Fruit fly (Drosophila melanogaster) whole organism, wandering third instar larva: ENCODE results near the gene ChAT.

ENCODE experiments used
- HLH106 ChIP-seq: fragments of 200-800 bp; optimal IDR thresholded peaks from 3 replicates; lab custom pipeline; 2019; ENCODE audit warnings: missing biosample characterization, mild to moderate bottlenecking, missing genetic modification characterization, moderate library complexity
- lola ChIP-seq: fragments of >200 bp; optimal IDR thresholded peaks from 2 replicates; lab custom pipeline; 2017; ENCODE audit warnings: missing biosample characterization, missing genetic modification characterization
- psq ChIP-seq: fragments of 200-800 bp; sonication (Bioruptor generic); optimal IDR thresholded peaks from 3 replicates; lab custom pipeline; 2017; ENCODE audit warnings: missing biosample characterization, mild to moderate bottlenecking, missing genetic modification characterization, moderate library complexity
- usp ChIP-seq: fragments of >200 bp; optimal IDR thresholded peaks from 2 replicates; lab custom pipeline; 2017; ENCODE audit warnings: missing biosample characterization, missing genetic modification characterization

DNA sequence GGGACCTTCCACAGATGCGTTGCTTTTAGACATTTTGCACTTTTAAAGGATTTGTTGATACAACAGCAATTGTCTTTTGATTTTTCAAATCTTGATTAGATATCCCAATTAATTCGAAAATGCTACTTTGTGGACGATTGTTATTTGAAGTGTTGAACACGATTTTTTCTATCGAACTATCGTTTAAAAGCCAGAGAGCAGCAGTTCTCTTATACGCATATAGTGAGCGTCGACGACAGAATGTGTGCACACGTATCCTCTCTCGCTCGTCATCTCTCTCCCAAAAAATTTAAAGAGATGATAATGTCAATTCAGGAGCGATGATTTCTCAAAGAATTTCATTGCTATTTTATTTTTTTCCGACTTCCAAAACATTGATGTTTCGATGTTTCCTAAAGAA, 17.2 kb downstream of the ChAT start, which contains the start of gene CG34283:
- TF ChIP-seq psq (GFP tag; lab: Kevin White, UChicago) (no peak), usp (no peak), lola (GFP tag; lab: Kevin White, UChicago) (no peak), HLH106 (tag; lab: Kevin White, UChicago) (no peak)
